4 worm cellular contexts compared by ENCODE assay signal in genomic region chrX:13320575-13320974, ce11.
TF ChIP-seq lines count a peak whose summit lies in the region.

No protein-coding gene starts in this region.

TF ChIP-seq in whole organism, L1 larva, 84 proteins besides CTCF, POLR2A, EP300 and RAD21 (continued from another document and continues in another):
- TF ChIP-seq dsc-1 (tag; optimal IDR thresholded peaks at IDR 0.05; lab: Kevin White, UChicago) (no peak), nhr-11 (tag; optimal IDR thresholded peaks at IDR 0.05; lab: Kevin White, UChicago) (no peak), ceh-82 (tag; optimal IDR thresholded peaks at IDR 0.05; lab: Kevin White, UChicago) (no peak), mep-1 (tag; optimal IDR thresholded peaks at IDR 0.05; lab: Kevin White, UChicago) (peak; percentile 41), grh-1 (GFP tag; IDR thresholded peaks at IDR 0.05; lab: Robert Waterston, UW) (0 out of 2 replicates have a peak, but pooled peaks have one; percentile 14), lir-3 (tag; optimal IDR thresholded peaks at IDR 0.05; lab: Kevin White, UChicago; ENCODE audit: poor library complexity) (no peak), egl-13 (tag; optimal IDR thresholded peaks at IDR 0.05; lab: Kevin White, UChicago) (no peak), jun-1 (tag; optimal IDR thresholded peaks at IDR 0.05; lab: Kevin White, UChicago) (no peak), lin-15B (tag; optimal IDR thresholded peaks at IDR 0.05; lab: Kevin White, UChicago) (no peak), swsn-7 (tag; optimal IDR thresholded peaks at IDR 0.05; lab: Kevin White, UChicago) (peak; percentile 42), C04F5.9 (tag; optimal IDR thresholded peaks at IDR 0.05; lab: Kevin White, UChicago) (no peak), skn-1 (tag; optimal IDR thresholded peaks at IDR 0.05; lab: Kevin White, UChicago) (no peak), mab-9 (GFP tag; IDR thresholded peaks at IDR 0.05; lab: Robert Waterston, UW) (no peak), hlh-4 (tag; optimal IDR thresholded peaks at IDR 0.05; lab: Kevin White, UChicago) (no peak), snpc-4 (tag; optimal IDR thresholded peaks at IDR 0.05; lab: Kevin White, UChicago) (no peak), hpl-2 (GFP tag; optimal IDR thresholded peaks at IDR 0.05; lab: Kevin White, UChicago) (no peak), irx-1 (tag; optimal IDR thresholded peaks at IDR 0.05; lab: Kevin White, UChicago) (no peak), lin-13 (GFP tag; optimal IDR thresholded peaks at IDR 0.05; lab: Kevin White, UChicago) (peak; percentile 30), elt-2 (tag; optimal IDR thresholded peaks at IDR 0.05; lab: Kevin White, UChicago) (no peak), F16B12.6 (tag; optimal IDR thresholded peaks at IDR 0.05; lab: Kevin White, UChicago) (no peak), vab-15 (tag; optimal IDR thresholded peaks at IDR 0.05; lab: Kevin White, UChicago) (peak; percentile 36), nhr-76 (tag; optimal IDR thresholded peaks at IDR 0.05; lab: Kevin White, UChicago) (no peak), nhr-19 (GFP tag; conservative IDR thresholded peaks at IDR 0.05; lab: Robert Waterston, UW) (peak; percentile 55), ets-5 (GFP tag; IDR thresholded peaks at IDR 0.05; lab: Robert Waterston, UW) (no peak), ceh-90 (tag; optimal IDR thresholded peaks at IDR 0.05; lab: Kevin White, UChicago) (no peak), sptf-1 (tag; optimal IDR thresholded peaks at IDR 0.05; lab: Kevin White, UChicago) (no peak), mdl-1 (tag; optimal IDR thresholded peaks at IDR 0.05; lab: Kevin White, UChicago) (no peak), C34B4.2 (tag; optimal IDR thresholded peaks at IDR 0.05; lab: Kevin White, UChicago) (no peak), nhr-77 (tag; optimal IDR thresholded peaks at IDR 0.05; lab: Kevin White, UChicago) (no peak), lin-14 (GFP tag; optimal IDR thresholded peaks at IDR 0.05; lab: Kevin White, UChicago) (peak; percentile 75), unc-98 (GFP tag; IDR thresholded peaks at IDR 0.05; lab: Robert Waterston, UW) (no peak), nhr-90 (tag; optimal IDR thresholded peaks at IDR 0.05; lab: Kevin White, UChicago; ENCODE audit: poor library complexity) (no peak), sup-37 (GFP tag; optimal IDR thresholded peaks at IDR 0.05; lab: Kevin White, UChicago) (no peak), lsy-2 (tag; optimal IDR thresholded peaks at IDR 0.05; lab: Kevin White, UChicago) (peak; percentile 25 to 59)

TF ChIP-seq in whole organism, L2 larva, 48 proteins besides CTCF, POLR2A, EP300 and RAD21 (continued from another document):
- TF ChIP-seq unc-55 (GFP tag; optimal IDR thresholded peaks at IDR 0.05; lab: Kevin White, UChicago) (peak; percentile 47), zag-1 (tag; optimal IDR thresholded peaks at IDR 0.05; lab: Kevin White, UChicago) (no peak), alr-1 (tag; optimal IDR thresholded peaks at IDR 0.05; lab: Kevin White, UChicago) (no peak), mdl-1 (tag; optimal IDR thresholded peaks at IDR 0.05; lab: Kevin White, UChicago) (no peak), nhr-129 (tag; optimal IDR thresholded peaks at IDR 0.05; lab: Kevin White, UChicago) (peak; percentile 68), ztf-1 (GFP tag; conservative IDR thresholded peaks at IDR 0.05; lab: Robert Waterston, UW) (no peak), crh-2 (tag; optimal IDR thresholded peaks at IDR 0.05; lab: Kevin White, UChicago) (peak; percentile 66), nhr-11 (tag; optimal IDR thresholded peaks at IDR 0.05; lab: Kevin White, UChicago) (no peak), mab-5 (tag; optimal IDR thresholded peaks at IDR 0.05; lab: Kevin White, UChicago) (no peak), snpc-4 (tag; optimal IDR thresholded peaks at IDR 0.05; lab: Kevin White, UChicago) (no peak), nhr-77 (tag; optimal IDR thresholded peaks at IDR 0.05; lab: Kevin White, UChicago) (no peak), unc-62 (GFP tag; optimal IDR thresholded peaks at IDR 0.05; lab: Kevin White, UChicago) (no peak), ceh-16 (tag; optimal IDR thresholded peaks at IDR 0.05; lab: Kevin White, UChicago) (no peak), lin-11 (tag; optimal IDR thresholded peaks at IDR 0.05; lab: Kevin White, UChicago) (no peak), elt-1 (tag; optimal IDR thresholded peaks at IDR 0.05; lab: Kevin White, UChicago) (no peak), lin-39 (tag; optimal IDR thresholded peaks at IDR 0.05; lab: Kevin White, UChicago) (no peak), ZK546.5 (tag; optimal IDR thresholded peaks at IDR 0.05; lab: Kevin White, UChicago) (no peak), unc-39 (tag; optimal IDR thresholded peaks at IDR 0.05; lab: Kevin White, UChicago) (no peak), R02D3.7 (tag; optimal IDR thresholded peaks at IDR 0.05; lab: Kevin White, UChicago) (no peak), blmp-1 (tag; optimal IDR thresholded peaks at IDR 0.05; lab: Kevin White, UChicago; ENCODE audit: insufficient read depth) (peak; percentile 91), nhr-23 (tag; optimal IDR thresholded peaks at IDR 0.05; lab: Kevin White, UChicago) (no peak), nhr-237 (tag; optimal IDR thresholded peaks at IDR 0.05; lab: Kevin White, UChicago) (no peak), nhr-10 (tag; optimal IDR thresholded peaks at IDR 0.05; lab: Kevin White, UChicago) (no peak), F13H6.1 (tag; optimal IDR thresholded peaks at IDR 0.05; lab: Kevin White, UChicago) (peak; percentile 30), egl-27 (tag; optimal IDR thresholded peaks at IDR 0.05; lab: Kevin White, UChicago) (no peak), nhr-25 (tag; optimal IDR thresholded peaks at IDR 0.05; lab: Kevin White, UChicago) (peak; percentile 76), lin-13 (GFP tag; optimal IDR thresholded peaks at IDR 0.05; lab: Kevin White, UChicago) (no peak), C34F6.9 (tag; optimal IDR thresholded peaks at IDR 0.05; lab: Kevin White, UChicago) (peak; percentile 35), ztf-11 (tag; optimal IDR thresholded peaks at IDR 0.05; lab: Kevin White, UChicago) (no peak), sma-3 (GFP tag; optimal IDR thresholded peaks at IDR 0.05; lab: Kevin White, UChicago) (peak; percentile 50), gmeb-1 (tag; optimal IDR thresholded peaks at IDR 0.05; lab: Kevin White, UChicago) (no peak), mbf-1 (tag; optimal IDR thresholded peaks at IDR 0.05; lab: Kevin White, UChicago) (no peak), dmd-4 (tag; optimal IDR thresholded peaks at IDR 0.05; lab: Kevin White, UChicago) (no peak), nhr-12 (tag; optimal IDR thresholded peaks at IDR 0.05; lab: Kevin White, UChicago) (no peak), ama-1 (optimal IDR thresholded peaks at IDR 0.05; lab: Kevin White, UChicago) (no peak)

TF ChIP-seq in whole organism, L3 larva, 47 proteins besides CTCF, POLR2A, EP300 and RAD21 (continued from another document):
- TF ChIP-seq nhr-43 (tag; optimal IDR thresholded peaks at IDR 0.05; lab: Kevin White, UChicago; ENCODE audit: poor library complexity, severe bottlenecking), result peak; percentile 37
- TF ChIP-seq nhr-23 (tag; optimal IDR thresholded peaks at IDR 0.05; lab: Kevin White, UChicago), result peak; percentile 72

TF ChIP-seq in whole organism, L4 larva, 104 proteins besides CTCF, POLR2A, EP300 and RAD21 (continued from another document):
- TF ChIP-seq ceh-20 (GFP tag; IDR thresholded peaks at IDR 0.05; lab: Robert Waterston, UW) (0 out of 2 replicates have a peak, but pooled peaks have one; percentile 56), nhr-10 (tag; optimal IDR thresholded peaks at IDR 0.05; lab: Kevin White, UChicago) (peak; percentile 2), hlh-30 (tag; optimal IDR thresholded peaks at IDR 0.05; lab: Kevin White, UChicago; ENCODE audit: insufficient read depth) (peak; percentile 44), nhr-41 (GFP tag; IDR thresholded peaks at IDR 0.05; lab: Robert Waterston, UW) (no peak), dve-1 (tag; optimal IDR thresholded peaks at IDR 0.05; lab: Kevin White, UChicago; ENCODE audit: insufficient read depth) (peak; percentile 37), nhr-102 (tag; optimal IDR thresholded peaks at IDR 0.05; lab: Kevin White, UChicago) (no peak), mdl-1 (tag; optimal IDR thresholded peaks at IDR 0.05; lab: Kevin White, UChicago) (peak in 1 of 2 experiments; percentile 57), ceh-28 (tag; optimal IDR thresholded peaks at IDR 0.05; lab: Kevin White, UChicago) (no peak), hlh-11 (tag; optimal IDR thresholded peaks at IDR 0.05; lab: Kevin White, UChicago) (peak; percentile 79), daf-16 (GFP tag; optimal IDR thresholded peaks at IDR 0.05; lab: Kevin White, UChicago) (no peak), daf-16 (tag; optimal IDR thresholded peaks at IDR 0.05; lab: Kevin White, UChicago) (peak; percentile 62), zfp-3 (GFP tag; conservative IDR thresholded peaks at IDR 0.05; lab: Robert Waterston, UW) (no peak), daf-19 (GFP tag; conservative IDR thresholded peaks at IDR 0.05; lab: Robert Waterston, UW) (no peak), F44E2.7 (GFP tag; IDR thresholded peaks at IDR 0.05; lab: Robert Waterston, UW) (no peak), mes-2 (tag; optimal IDR thresholded peaks at IDR 0.05; lab: Kevin White, UChicago; ENCODE audit: poor library complexity, severe bottlenecking) (peak; percentile 33), pqm-1 (tag; optimal IDR thresholded peaks at IDR 0.05; lab: Kevin White, UChicago) (peak; percentile 0), mep-1 (tag; optimal IDR thresholded peaks at IDR 0.05; lab: Kevin White, UChicago) (peak; percentile 50), Y5F2A.4 (GFP tag; optimal IDR thresholded peaks at IDR 0.05; lab: Kevin White, UChicago) (no peak), set-16 (GFP tag; IDR thresholded peaks at IDR 0.05; lab: Robert Waterston, UW) (no peak), nhr-77 (tag; optimal IDR thresholded peaks at IDR 0.05; lab: Kevin White, UChicago) (peak; percentile 6), nhr-42 (GFP tag; IDR thresholded peaks at IDR 0.05; lab: Robert Waterston, UW) (no peak), nhr-28 (tag; optimal IDR thresholded peaks at IDR 0.05; lab: Kevin White, UChicago) (peak; percentile 79), mxl-3 (GFP tag; optimal IDR thresholded peaks at IDR 0.05; lab: Kevin White, UChicago) (peak; percentile 16), nhr-11 (tag; optimal IDR thresholded peaks at IDR 0.05; lab: Kevin White, UChicago) (peak; percentile 50)
